Worm (Caenorhabditis elegans): ENCODE results near the gene ugt-37.

- TF ChIP-seq ceh-82 (tag; optimal IDR thresholded peaks at IDR 0.05) (no peak), egl-27 (tag; optimal IDR thresholded peaks at IDR 0.05) (no peak), lin-39 (tag; optimal IDR thresholded peaks at IDR 0.05) (no peak), nhr-12 (tag; optimal IDR thresholded peaks at IDR 0.05) (no peak), elt-3 (tag; optimal IDR thresholded peaks at IDR 0.05) (no peak), unc-62 (GFP tag; optimal IDR thresholded peaks at IDR 0.05) (no peak), jun-1 (tag; optimal IDR thresholded peaks at IDR 0.05) (no peak), rnt-1 (tag; optimal IDR thresholded peaks at IDR 0.05) (no peak), xbp-1 (tag; optimal IDR thresholded peaks at IDR 0.05) (no peak), tbx-2 (tag; optimal IDR thresholded peaks at IDR 0.05) (no peak), zag-1 (tag; optimal IDR thresholded peaks at IDR 0.05) (no peak), pqm-1 (tag; optimal IDR thresholded peaks at IDR 0.05) (no peak)
Observed at ce11 chrV:7187295-7187694, 42.2 kb upstream of the ugt-37 start.

Data from whole organism, L1 larva.